Fruit fly (Drosophila melanogaster) whole organism, wandering third instar larva: ENCODE results near the gene Atg3.
A peak's percentile ranks its signal among the peaks of the same experiment; 100 is the strongest.

Experiments
- Abd-B ChIP-seq: fragments of >200 bp; optimal IDR thresholded peaks from 2 replicates; lab custom pipeline; 2017; ENCODE audit warnings: missing biosample characterization, missing genetic modification characterization
- CG32264 ChIP-seq: fragments of 200-800 bp; sonication (Bioruptor generic); optimal IDR thresholded peaks from 2 replicates; lab custom pipeline; 2016; ENCODE audit warnings: missing biosample characterization, missing genetic modification characterization
- CrebA ChIP-seq: fragments of 200-800 bp; sonication (Bioruptor generic); optimal IDR thresholded peaks from 2 replicates; lab custom pipeline; 2016; ENCODE audit warnings: missing biosample characterization, mild to moderate bottlenecking, missing genetic modification characterization, borderline replicate concordance
- Dfd ChIP-seq: fragments of >200 bp; optimal IDR thresholded peaks from 2 replicates; lab custom pipeline; 2017; ENCODE audit warnings: missing biosample characterization, missing genetic modification characterization
- Dif ChIP-seq: fragments of 200-275, 200-300 bp; sonication (Bioruptor generic); optimal IDR thresholded peaks from 2 replicates; lab custom pipeline; 2018; ENCODE audit warnings: missing biosample characterization, missing genetic modification characterization; ENCODE audit not compliant: partially characterized antibody
- GATAd ChIP-seq: sonication (Bioruptor generic); optimal IDR thresholded peaks from 2 replicates; lab custom pipeline; 2016; ENCODE audit warnings: missing biosample characterization, missing genetic modification characterization
- HLH106 ChIP-seq: fragments of 200-800 bp; optimal IDR thresholded peaks from 3 replicates; lab custom pipeline; 2019; ENCODE audit warnings: missing biosample characterization, mild to moderate bottlenecking, missing genetic modification characterization, moderate library complexity
- Hnf4 ChIP-seq: fragments of 200-800 bp; sonication (Bioruptor generic); optimal IDR thresholded peaks from 2 replicates; lab custom pipeline; 2016; ENCODE audit warnings: missing biosample characterization, mild to moderate bottlenecking, missing genetic modification characterization
- Hr78 ChIP-seq: fragments of >200 bp; optimal IDR thresholded peaks from 2 replicates; lab custom pipeline; 2017; ENCODE audit warnings: missing biosample characterization, missing genetic modification characterization
- Hr83 ChIP-seq: fragments of 200-300 bp; sonication (Bioruptor generic); optimal IDR thresholded peaks from 2 replicates; lab custom pipeline; 2016; ENCODE audit warnings: missing biosample characterization, mild to moderate bottlenecking, missing genetic modification characterization, moderate library complexity; ENCODE audit not compliant: poor library complexity, severe bottlenecking
- Jra ChIP-seq: sonication (Bioruptor generic); optimal IDR thresholded peaks from 2 replicates; lab custom pipeline; 2016; ENCODE audit warnings: missing biosample characterization, missing genetic modification characterization
- Mio ChIP-seq: sonication (Bioruptor generic); optimal IDR thresholded peaks from 2 replicates; lab custom pipeline; 2016; ENCODE audit warnings: missing biosample characterization, missing genetic modification characterization
- N ChIP-seq: fragments of >200 bp; optimal IDR thresholded peaks from 2 replicates; lab custom pipeline; 2018; ENCODE audit warnings: missing biosample characterization, missing external identifiers, missing genetic modification characterization
- Rel ChIP-seq, 2 experiments: fragments of 200-800 bp; sonication (Bioruptor generic) in 1 of 2; optimal IDR thresholded peaks; 2 replicates in 1 of 2; 3 replicates in 1 of 2; lab custom pipeline; 2016 to 2019; ENCODE audit warnings: mild to moderate bottlenecking in 2 of 2, missing biosample characterization in 2 of 2, missing genetic modification characterization in 2 of 2, moderate library complexity in 1 of 2
- Sp1 ChIP-seq: fragments of 200-800 bp; sonication (Bioruptor generic); optimal IDR thresholded peaks from 3 replicates; lab custom pipeline; 2019; ENCODE audit warnings: missing biosample characterization, mild to moderate bottlenecking, missing genetic modification characterization, moderate library complexity
- Vsx2 ChIP-seq: fragments of 200-300, 225-300 bp; sonication (Bioruptor generic); optimal IDR thresholded peaks from 2 replicates; lab custom pipeline; 2018; ENCODE audit warnings: missing biosample characterization, missing genetic modification characterization; ENCODE audit not compliant: partially characterized antibody
- br ChIP-seq: fragments of 200-800 bp; sonication (Bioruptor generic); optimal IDR thresholded peaks from 2 replicates; lab custom pipeline; 2016; ENCODE audit warnings: missing biosample characterization, missing genetic modification characterization
- brk ChIP-seq: fragments of 200-800 bp; sonication (Bioruptor generic); optimal IDR thresholded peaks from 2 replicates; lab custom pipeline; 2016; ENCODE audit warnings: missing biosample characterization, mild to moderate bottlenecking, missing genetic modification characterization
- dl ChIP-seq, 2 experiments: fragments of 175-275, 200-275 bp in 1 of 2; fragments of 200-275 bp in 1 of 2; sonication (Bioruptor generic); optimal IDR thresholded peaks; lab custom pipeline; 2018; ENCODE audit warnings: mild to moderate bottlenecking in 2 of 2, missing biosample characterization in 2 of 2, missing genetic modification characterization in 2 of 2, moderate library complexity in 2 of 2; ENCODE audit not compliant: partially characterized antibody in 2 of 2, insufficient read depth in 1 of 2
- dmrt93B ChIP-seq: fragments of 200-800 bp; sonication (Bioruptor generic); optimal IDR thresholded peaks from 2 replicates; lab custom pipeline; 2018; ENCODE audit warnings: missing biosample characterization, mild to moderate bottlenecking, missing genetic modification characterization
- foxo ChIP-seq, 2 experiments: fragments of 200-800 bp; sonication (Bioruptor generic); optimal IDR thresholded peaks; 2 replicates in 1 of 2; 3 replicates in 1 of 2; lab custom pipeline; 2016 to 2017; ENCODE audit warnings: missing biosample characterization in 2 of 2, missing genetic modification characterization in 2 of 2
- fru ChIP-seq: fragments of 200-800 bp; sonication (Bioruptor generic); optimal IDR thresholded peaks from 3 replicates; lab custom pipeline; 2016; ENCODE audit warnings: missing biosample characterization, mild to moderate bottlenecking, missing genetic modification characterization
- h ChIP-seq: fragments of 200-800 bp; sonication (Bioruptor generic); optimal IDR thresholded peaks from 3 replicates; lab custom pipeline; 2016; ENCODE audit warnings: missing biosample characterization, mild to moderate bottlenecking, missing genetic modification characterization
- jim ChIP-seq: fragments of 175-275, 200-325 bp; sonication (Bioruptor generic); optimal IDR thresholded peaks from 2 replicates; lab custom pipeline; 2016; ENCODE audit warnings: missing biosample characterization, mild to moderate bottlenecking, missing genetic modification characterization
- lola ChIP-seq: fragments of >200 bp; optimal IDR thresholded peaks from 2 replicates; lab custom pipeline; 2017; ENCODE audit warnings: missing biosample characterization, missing genetic modification characterization
- pan ChIP-seq: fragments of >200 bp; optimal IDR thresholded peaks from 2 replicates; lab custom pipeline; 2017
- rgr ChIP-seq: fragments of 200-800 bp; sonication (Bioruptor generic); optimal IDR thresholded peaks from 3 replicates; lab custom pipeline; 2016; ENCODE audit warnings: missing biosample characterization, mild to moderate bottlenecking, missing genetic modification characterization
- sage ChIP-seq: fragments of 200-800 bp; sonication (Bioruptor generic); optimal IDR thresholded peaks from 2 replicates; lab custom pipeline; 2016; ENCODE audit warnings: missing biosample characterization, mild to moderate bottlenecking, missing genetic modification characterization
- sv ChIP-seq: fragments of 200-800 bp; sonication (Bioruptor generic); optimal IDR thresholded peaks from 3 replicates; lab custom pipeline; 2016; ENCODE audit warnings: missing biosample characterization, missing genetic modification characterization
- usp ChIP-seq: fragments of >200 bp; optimal IDR thresholded peaks from 2 replicates; lab custom pipeline; 2017; ENCODE audit warnings: missing biosample characterization, missing genetic modification characterization

Atg3 gene

dm6 chr3L:18761728-18762127 is 13.2 kb downstream of the Atg3 start:
- no peak for TF ChIP-seq GATAd (GFP tag; lab: Kevin White, UChicago)
- TF ChIP-seq dl (GFP tag; optimal IDR thresholded peaks at IDR 0.05; lab: Kevin White, UChicago; ENCODE audit: insufficient read depth in 1 of 2, partially characterized antibody in 2 of 2) = no peak
- no peak for TF ChIP-seq dmrt93B
- TF ChIP-seq Vsx2 (GFP tag; lab: Kevin White, UChicago) = no peak
- TF ChIP-seq brk = no peak
- TF ChIP-seq HLH106 (tag; lab: Kevin White, UChicago) = no peak
- no peak for TF ChIP-seq Mio (GFP tag; lab: Kevin White, UChicago)
- no peak for TF ChIP-seq Jra (GFP tag; lab: Kevin White, UChicago)
- TF ChIP-seq CrebA = no peak
- no peak for TF ChIP-seq jim (GFP tag; lab: Kevin White, UChicago)
- TF ChIP-seq Sp1 (GFP tag; lab: Kevin White, UChicago) = no peak
- TF ChIP-seq Dfd (GFP tag; lab: Kevin White, UChicago) = no peak
- TF ChIP-seq lola (GFP tag; lab: Kevin White, UChicago) = no peak
- TF ChIP-seq fru (GFP tag; lab: Kevin White, UChicago) = no peak

dm6 chr3L:18763486-18764436 is 15.3 kb downstream of the Atg3 start:
- TF ChIP-seq Dfd (GFP tag; lab: Kevin White, UChicago) = peak; percentile 96
- no peak for TF ChIP-seq h (GFP tag; lab: Kevin White, UChicago)

dm6 chr3L:18765657-18766592 is 17.4 kb downstream of the Atg3 start:
- TF ChIP-seq Hnf4 (GFP tag; lab: Kevin White, UChicago) (no peak), brk (no peak), CG32264 (GFP tag; lab: Kevin White, UChicago) (no peak), pan (lab: Kevin White, UChicago) (no peak), Dif (GFP tag; lab: Kevin White, UChicago) (peak; percentile 84), Vsx2 (GFP tag; lab: Kevin White, UChicago) (peak; percentile 50), Hr78 (no peak), Rel (GFP tag; optimal IDR thresholded peaks at IDR 0.05; lab: Kevin White, UChicago) (no peak), Rel (tag; optimal IDR thresholded peaks at IDR 0.05; lab: Kevin White, UChicago) (peak; percentile 22), usp (GFP tag; lab: Kevin White, UChicago) (no peak), dl (GFP tag; optimal IDR thresholded peaks at IDR 0.05; lab: Kevin White, UChicago; ENCODE audit: insufficient read depth in 1 of 2, partially characterized antibody in 2 of 2) (peak; percentile 57 to 86), N (GFP tag; lab: Kevin White, UChicago) (no peak), sage (GFP tag; lab: Kevin White, UChicago) (no peak), HLH106 (tag; lab: Kevin White, UChicago) (no peak), Sp1 (GFP tag; lab: Kevin White, UChicago) (peak; percentile 37), CrebA (peak; percentile 21), foxo (GFP tag; optimal IDR thresholded peaks at IDR 0.05; lab: Kevin White, UChicago) (no peak), rgr (GFP tag; lab: Kevin White, UChicago) (no peak), br (no peak)

dm6 chr3L:18767950-18768781 is 19.7 kb downstream of the Atg3 start:
- TF ChIP-seq foxo (GFP tag; optimal IDR thresholded peaks at IDR 0.05; lab: Kevin White, UChicago) (peak in 1 of 2 experiments; percentile 3), Hr83 (GFP tag; lab: Kevin White, UChicago) (no peak), Abd-B (GFP tag; lab: Kevin White, UChicago) (no peak), rgr (GFP tag; lab: Kevin White, UChicago) (no peak), sv (GFP tag; lab: Kevin White, UChicago) (no peak)
